Worm (Caenorhabditis elegans) whole organism, L3 larva: ENCODE results near the gene F18E9.3.

Experiments
- ZK546.5 ChIP-seq: sonication (generic microtip); optimal IDR thresholded peaks from 2 replicates; lab custom pipeline; 2017; ENCODE audit warnings: missing biosample characterization, missing genetic modification characterization
- ceh-28 ChIP-seq: fragments of 150-350 bp; optimal IDR thresholded peaks from 2 replicates; lab custom pipeline; 2014; ENCODE audit warnings: missing biosample characterization, missing genetic modification reagents, missing genetic modification characterization
- ceh-82 ChIP-seq: fragments of 150-350 bp; optimal IDR thresholded peaks from 2 replicates; lab custom pipeline; 2014; ENCODE audit warnings: missing biosample characterization, missing genetic modification characterization
- lin-15B ChIP-seq: fragments of 150-350 bp; optimal IDR thresholded peaks from 2 replicates; lab custom pipeline; 2014; ENCODE audit warnings: missing biosample characterization, missing genetic modification characterization
- lin-39 ChIP-seq: fragments of 150-350 bp; optimal IDR thresholded peaks from 2 replicates; lab custom pipeline; 2018; ENCODE audit warnings: missing biosample characterization, missing genetic modification reagents, missing genetic modification characterization
- nhr-12 ChIP-seq: fragments of 150-350 bp; optimal IDR thresholded peaks from 2 replicates; lab custom pipeline; 2014; ENCODE audit warnings: missing biosample characterization, missing genetic modification characterization
- nhr-43 ChIP-seq: sonication (generic microtip); optimal IDR thresholded peaks from 2 replicates; lab custom pipeline; 2016; ENCODE audit warnings: mild to moderate bottlenecking, missing genetic modification characterization, missing compliant biosample characterization; ENCODE audit not compliant: poor library complexity, severe bottlenecking
- nhr-76 ChIP-seq: fragments of 150-350 bp; sonication (generic microtip); optimal IDR thresholded peaks from 5 replicates; lab custom pipeline; 2014; ENCODE audit warnings: missing biosample characterization, missing genetic modification characterization
- ztf-4 ChIP-seq: fragments of 150-350 bp; optimal IDR thresholded peaks from 2 replicates; lab custom pipeline; 2014; ENCODE audit warnings: missing biosample characterization, missing genetic modification characterization

ce11 chrX:8584825-8585384 is 1.0 kb upstream of the F18E9.3 start:
- TF ChIP-seq nhr-76 (tag; lab: Kevin White, UChicago), result no peak
- TF ChIP-seq nhr-43 (tag; lab: Kevin White, UChicago), result no peak
- no peak for TF ChIP-seq ceh-82
- no peak for TF ChIP-seq ceh-28 (tag; lab: Kevin White, UChicago)
- no peak for TF ChIP-seq lin-39 (tag; lab: Kevin White, UChicago)
- TF ChIP-seq ztf-4, result no peak
- TF ChIP-seq nhr-12 (tag; lab: Kevin White, UChicago), result no peak
- TF ChIP-seq ZK546.5 (tag; lab: Kevin White, UChicago), result no peak
- TF ChIP-seq lin-15B, result no peak
